Worm (Caenorhabditis elegans): ENCODE data around the gene cdk-4.

- TF ChIP-seq him-1 (tag; optimal IDR thresholded peaks at IDR 0.05) = no peak
- no peak for TF ChIP-seq W03F9.2 (tag; optimal IDR thresholded peaks at IDR 0.05)
Measured at ce11 chrX:13499098-13499497, 19.6 kb downstream of the cdk-4 start.
